Worm (Caenorhabditis elegans) whole organism, young adult: ENCODE data around the gene clec-144.

Experiments used
- B0261.1 ChIP-seq: sonication (generic microtip); optimal IDR thresholded peaks from 2 replicates; lab custom pipeline; 2016; ENCODE audit warnings: mild to moderate bottlenecking, missing genetic modification characterization, moderate library complexity, missing compliant biosample characterization
- F23B12.7 ChIP-seq: sonication (generic microtip); optimal IDR thresholded peaks from 2 replicates; lab custom pipeline; 2017; ENCODE audit warnings: missing genetic modification characterization, mild to moderate bottlenecking, missing compliant biosample characterization, antibody characterized with exemption, moderate library complexity; ENCODE audit not compliant: insufficient read depth
- T07F8.4 ChIP-seq: sonication (generic microtip); optimal IDR thresholded peaks from 2 replicates; lab custom pipeline; 2016; ENCODE audit warnings: mild to moderate bottlenecking, missing genetic modification characterization, moderate library complexity, missing compliant biosample characterization
- aptf-2 ChIP-seq: fragments of 200-800 bp; sonication (Bioruptor generic); conservative IDR thresholded peaks from 2 replicates; pipeline ENCODE4 v1.3.6; 2022; ENCODE audit warnings: missing genetic modification reagents, missing genetic modification characterization, missing compliant biosample characterization
- efl-1 ChIP-seq: fragments of 150-350 bp; optimal IDR thresholded peaks from 2 replicates; lab custom pipeline; 2014; ENCODE audit warnings: missing biosample characterization, missing genetic modification reagents, missing genetic modification characterization
- egl-44 ChIP-seq: fragments of 200-800 bp; sonication (Bioruptor generic); IDR thresholded peaks from 2 replicates; pipeline ENCODE4 v1.3.6; 2022; ENCODE audit warnings: missing genetic modification reagents, missing genetic modification characterization, missing compliant biosample characterization
- him-1 ChIP-seq: sonication (generic microtip); optimal IDR thresholded peaks from 2 replicates; lab custom pipeline; 2016; ENCODE audit warnings: missing genotype, missing genetic modification reagents, missing genetic modification characterization, missing compliant biosample characterization
- nhr-120 ChIP-seq: fragments of 200-800 bp; sonication (Bioruptor generic); IDR thresholded peaks from 2 replicates; pipeline ENCODE4 v1.3.6; 2022; ENCODE audit warnings: missing genetic modification characterization, missing compliant biosample characterization
- unc-130 ChIP-seq: sonication (generic microtip); optimal IDR thresholded peaks from 2 replicates; lab custom pipeline; 2016; ENCODE audit warnings: missing genetic modification reagents, missing genetic modification characterization, missing compliant biosample characterization
- unc-62 ChIP-seq: fragments of 150-350 bp; optimal IDR thresholded peaks from 2 replicates; lab custom pipeline; 2014; ENCODE audit warnings: missing biosample characterization, missing genetic modification reagents, missing genetic modification characterization

ce11 chrII:11836554-11837218, 4.3 kb upstream of the clec-144 start:
- TF ChIP-seq efl-1 (GFP tag; lab: Kevin White, UChicago): no peak
- TF ChIP-seq nhr-120 (GFP tag; lab: Robert Waterston, UW): no peak
- no peak for TF ChIP-seq aptf-2 (GFP tag; lab: Robert Waterston, UW)
- no peak for TF ChIP-seq unc-130 (GFP tag; lab: Kevin White, UChicago)
- no peak for TF ChIP-seq F23B12.7 (tag; lab: Kevin White, UChicago)
- no peak for TF ChIP-seq egl-44 (GFP tag; lab: Robert Waterston, UW)
- TF ChIP-seq B0261.1 (tag; lab: Kevin White, UChicago): no peak
- no peak for TF ChIP-seq unc-62
- TF ChIP-seq T07F8.4: no peak
- TF ChIP-seq him-1 (tag; lab: Kevin White, UChicago): no peak
